Fruit fly (Drosophila melanogaster) whole organism, wandering third instar larva: ENCODE results near the gene RagA-B.

Experiments used
- Abd-B ChIP-seq: fragments of >200 bp; optimal IDR thresholded peaks from 2 replicates; lab custom pipeline; 2017; ENCODE audit warnings: missing biosample characterization, missing genetic modification characterization
- CG9705 ChIP-seq: fragments of 200-800 bp; sonication (Bioruptor generic); optimal IDR thresholded peaks from 2 replicates; lab custom pipeline; 2018; ENCODE audit warnings: missing biosample characterization, mild to moderate bottlenecking, missing genetic modification characterization
- Dfd ChIP-seq: fragments of >200 bp; optimal IDR thresholded peaks from 2 replicates; lab custom pipeline; 2017; ENCODE audit warnings: missing biosample characterization, missing genetic modification characterization
- GATAd ChIP-seq: sonication (Bioruptor generic); optimal IDR thresholded peaks from 2 replicates; lab custom pipeline; 2016; ENCODE audit warnings: missing biosample characterization, missing genetic modification characterization
- HLH106 ChIP-seq: fragments of 200-800 bp; optimal IDR thresholded peaks from 3 replicates; lab custom pipeline; 2019; ENCODE audit warnings: missing biosample characterization, mild to moderate bottlenecking, missing genetic modification characterization, moderate library complexity
- Hnf4 ChIP-seq: fragments of 200-800 bp; sonication (Bioruptor generic); optimal IDR thresholded peaks from 2 replicates; lab custom pipeline; 2016; ENCODE audit warnings: missing biosample characterization, mild to moderate bottlenecking, missing genetic modification characterization
- Hr78 ChIP-seq: fragments of >200 bp; optimal IDR thresholded peaks from 2 replicates; lab custom pipeline; 2017; ENCODE audit warnings: missing biosample characterization, missing genetic modification characterization
- Hr83 ChIP-seq: fragments of 200-300 bp; sonication (Bioruptor generic); optimal IDR thresholded peaks from 2 replicates; lab custom pipeline; 2016; ENCODE audit warnings: missing biosample characterization, mild to moderate bottlenecking, missing genetic modification characterization, moderate library complexity; ENCODE audit not compliant: poor library complexity, severe bottlenecking
- Jra ChIP-seq: sonication (Bioruptor generic); optimal IDR thresholded peaks from 2 replicates; lab custom pipeline; 2016; ENCODE audit warnings: missing biosample characterization, missing genetic modification characterization
- Mio ChIP-seq: sonication (Bioruptor generic); optimal IDR thresholded peaks from 2 replicates; lab custom pipeline; 2016; ENCODE audit warnings: missing biosample characterization, missing genetic modification characterization
- N ChIP-seq: fragments of >200 bp; optimal IDR thresholded peaks from 2 replicates; lab custom pipeline; 2018; ENCODE audit warnings: missing biosample characterization, missing external identifiers, missing genetic modification characterization
- OdsH ChIP-seq: fragments of 200-800 bp; sonication (Bioruptor generic); optimal IDR thresholded peaks from 2 replicates; lab custom pipeline; 2016; ENCODE audit warnings: missing biosample characterization, mild to moderate bottlenecking, missing genetic modification characterization
- Rel ChIP-seq, 2 experiments: fragments of 200-800 bp; sonication (Bioruptor generic) in 1 of 2; optimal IDR thresholded peaks; 2 replicates in 1 of 2; 3 replicates in 1 of 2; lab custom pipeline; 2016 to 2019; ENCODE audit warnings: mild to moderate bottlenecking in 2 of 2, missing biosample characterization in 2 of 2, missing genetic modification characterization in 2 of 2, moderate library complexity in 1 of 2
- Vsx2 ChIP-seq: fragments of 200-300, 225-300 bp; sonication (Bioruptor generic); optimal IDR thresholded peaks from 2 replicates; lab custom pipeline; 2018; ENCODE audit warnings: missing biosample characterization, missing genetic modification characterization; ENCODE audit not compliant: partially characterized antibody
- br ChIP-seq: fragments of 200-800 bp; sonication (Bioruptor generic); optimal IDR thresholded peaks from 2 replicates; lab custom pipeline; 2016; ENCODE audit warnings: missing biosample characterization, missing genetic modification characterization
- brk ChIP-seq: fragments of 200-800 bp; sonication (Bioruptor generic); optimal IDR thresholded peaks from 2 replicates; lab custom pipeline; 2016; ENCODE audit warnings: missing biosample characterization, mild to moderate bottlenecking, missing genetic modification characterization
- dl ChIP-seq, 2 experiments: fragments of 175-275, 200-275 bp in 1 of 2; fragments of 200-275 bp in 1 of 2; sonication (Bioruptor generic); optimal IDR thresholded peaks; lab custom pipeline; 2018; ENCODE audit warnings: mild to moderate bottlenecking in 2 of 2, missing biosample characterization in 2 of 2, missing genetic modification characterization in 2 of 2, moderate library complexity in 2 of 2; ENCODE audit not compliant: partially characterized antibody in 2 of 2, insufficient read depth in 1 of 2
- ey ChIP-seq: fragments of 200-800 bp; sonication (Bioruptor generic); optimal IDR thresholded peaks from 2 replicates; lab custom pipeline; 2016; ENCODE audit warnings: missing biosample characterization, missing genetic modification characterization
- foxo ChIP-seq, 2 experiments: fragments of 200-800 bp; sonication (Bioruptor generic); optimal IDR thresholded peaks; 2 replicates in 1 of 2; 3 replicates in 1 of 2; lab custom pipeline; 2016 to 2017; ENCODE audit warnings: missing biosample characterization in 2 of 2, missing genetic modification characterization in 2 of 2
- fru ChIP-seq: fragments of 200-800 bp; sonication (Bioruptor generic); optimal IDR thresholded peaks from 3 replicates; lab custom pipeline; 2016; ENCODE audit warnings: missing biosample characterization, mild to moderate bottlenecking, missing genetic modification characterization
- h ChIP-seq: fragments of 200-800 bp; sonication (Bioruptor generic); optimal IDR thresholded peaks from 3 replicates; lab custom pipeline; 2016; ENCODE audit warnings: missing biosample characterization, mild to moderate bottlenecking, missing genetic modification characterization
- jim ChIP-seq: fragments of 175-275, 200-325 bp; sonication (Bioruptor generic); optimal IDR thresholded peaks from 2 replicates; lab custom pipeline; 2016; ENCODE audit warnings: missing biosample characterization, mild to moderate bottlenecking, missing genetic modification characterization
- lola ChIP-seq: fragments of >200 bp; optimal IDR thresholded peaks from 2 replicates; lab custom pipeline; 2017; ENCODE audit warnings: missing biosample characterization, missing genetic modification characterization
- psq ChIP-seq: fragments of 200-800 bp; sonication (Bioruptor generic); optimal IDR thresholded peaks from 3 replicates; lab custom pipeline; 2017; ENCODE audit warnings: missing biosample characterization, mild to moderate bottlenecking, missing genetic modification characterization, moderate library complexity
- rgr ChIP-seq: fragments of 200-800 bp; sonication (Bioruptor generic); optimal IDR thresholded peaks from 3 replicates; lab custom pipeline; 2016; ENCODE audit warnings: missing biosample characterization, mild to moderate bottlenecking, missing genetic modification characterization
- tai ChIP-seq: sonication (Bioruptor generic); optimal IDR thresholded peaks from 2 replicates; lab custom pipeline; 2016; ENCODE audit warnings: missing biosample characterization, missing genetic modification characterization
- usp ChIP-seq: fragments of >200 bp; optimal IDR thresholded peaks from 2 replicates; lab custom pipeline; 2017; ENCODE audit warnings: missing biosample characterization, missing genetic modification characterization
- woc ChIP-seq: sonication (Bioruptor generic); optimal IDR thresholded peaks from 2 replicates; lab custom pipeline; 2016; ENCODE audit warnings: missing biosample characterization, mild to moderate bottlenecking, missing genetic modification characterization

RagA-B gene

dm6 chr3R:9030750-9031128 lies 46.6 kb upstream of the RagA-B start:
- TF ChIP-seq Rel (GFP tag; optimal IDR thresholded peaks at IDR 0.05; lab: Kevin White, UChicago) (no peak), Rel (tag; optimal IDR thresholded peaks at IDR 0.05; lab: Kevin White, UChicago) (no peak), CG9705 (GFP tag; lab: Kevin White, UChicago) (no peak), Hr83 (GFP tag; lab: Kevin White, UChicago) (no peak), HLH106 (tag; lab: Kevin White, UChicago) (no peak), Mio (no peak), fru (GFP tag; lab: Kevin White, UChicago) (no peak), br (no peak), brk (GFP tag; lab: Kevin White, UChicago) (no peak)

dm6 chr3R:9030006-9030749 lies 46.1 kb upstream of the RagA-B start:
- no peak for TF ChIP-seq CG9705 (GFP tag; lab: Kevin White, UChicago)
- TF ChIP-seq Mio, result no peak
- TF ChIP-seq usp, result no peak
- TF ChIP-seq Hnf4 (GFP tag; lab: Kevin White, UChicago), result no peak
- TF ChIP-seq N (GFP tag; lab: Kevin White, UChicago), result no peak
- no peak for TF ChIP-seq Hr83 (GFP tag; lab: Kevin White, UChicago)
- TF ChIP-seq Abd-B (GFP tag; lab: Kevin White, UChicago), result no peak
- TF ChIP-seq foxo (GFP tag; optimal IDR thresholded peaks at IDR 0.05; lab: Kevin White, UChicago), result no peak
- TF ChIP-seq jim (GFP tag; lab: Kevin White, UChicago), result no peak
- no peak for TF ChIP-seq tai (GFP tag; lab: Kevin White, UChicago)
- no peak for TF ChIP-seq HLH106 (tag; lab: Kevin White, UChicago)
- no peak for TF ChIP-seq dl (GFP tag; optimal IDR thresholded peaks at IDR 0.05; lab: Kevin White, UChicago; ENCODE audit: insufficient read depth in 1 of 2, partially characterized antibody in 2 of 2)
- TF ChIP-seq rgr (GFP tag; lab: Kevin White, UChicago), result no peak
- TF ChIP-seq Dfd (GFP tag; lab: Kevin White, UChicago), result no peak
- TF ChIP-seq lola (GFP tag; lab: Kevin White, UChicago), result no peak
- TF ChIP-seq Rel (GFP tag; optimal IDR thresholded peaks at IDR 0.05; lab: Kevin White, UChicago), result no peak
- TF ChIP-seq Rel (tag; optimal IDR thresholded peaks at IDR 0.05; lab: Kevin White, UChicago), result no peak
- no peak for TF ChIP-seq fru (GFP tag; lab: Kevin White, UChicago)
- TF ChIP-seq Vsx2, result no peak

dm6 chr3R:9029411-9029810 lies 45.3 kb upstream of the RagA-B start:
- no peak for TF ChIP-seq Rel (GFP tag; optimal IDR thresholded peaks at IDR 0.05; lab: Kevin White, UChicago)
- TF ChIP-seq Rel (tag; optimal IDR thresholded peaks at IDR 0.05; lab: Kevin White, UChicago), result peak; percentile 13
- TF ChIP-seq Hr78 (GFP tag; lab: Kevin White, UChicago), result no peak

- TF ChIP-seq h, result no peak
- TF ChIP-seq fru (GFP tag; lab: Kevin White, UChicago), result no peak
- no peak for TF ChIP-seq dl (GFP tag; optimal IDR thresholded peaks at IDR 0.05; lab: Kevin White, UChicago; ENCODE audit: insufficient read depth in 1 of 2, partially characterized antibody in 2 of 2)
- no peak for TF ChIP-seq Rel (GFP tag; optimal IDR thresholded peaks at IDR 0.05; lab: Kevin White, UChicago)
- no peak for TF ChIP-seq Rel (tag; optimal IDR thresholded peaks at IDR 0.05; lab: Kevin White, UChicago)
- no peak for TF ChIP-seq N (GFP tag; lab: Kevin White, UChicago)
- no peak for TF ChIP-seq Hnf4 (GFP tag; lab: Kevin White, UChicago)
Observed at dm6 chr3R:9028690-9029089, 44.6 kb upstream of the RagA-B start.

dm6 chr3R:9027082-9027481 lies 43.0 kb upstream of the RagA-B start:
- TF ChIP-seq lola (GFP tag; lab: Kevin White, UChicago), result no peak
- TF ChIP-seq psq (GFP tag; lab: Kevin White, UChicago), result no peak
- no peak for TF ChIP-seq CG9705 (GFP tag; lab: Kevin White, UChicago)
- no peak for TF ChIP-seq h
- TF ChIP-seq Mio, result no peak
- no peak for TF ChIP-seq GATAd (GFP tag; lab: Kevin White, UChicago)
- TF ChIP-seq tai (GFP tag; lab: Kevin White, UChicago), result no peak
- no peak for TF ChIP-seq ey (GFP tag; lab: Kevin White, UChicago)
- no peak for TF ChIP-seq OdsH
- no peak for TF ChIP-seq jim (GFP tag; lab: Kevin White, UChicago)
- TF ChIP-seq dl (GFP tag; optimal IDR thresholded peaks at IDR 0.05; lab: Kevin White, UChicago; ENCODE audit: insufficient read depth in 1 of 2, partially characterized antibody in 2 of 2), result no peak
- no peak for TF ChIP-seq woc (GFP tag; lab: Kevin White, UChicago)
- TF ChIP-seq Jra (GFP tag; lab: Kevin White, UChicago), result no peak
- TF ChIP-seq Hnf4 (GFP tag; lab: Kevin White, UChicago), result no peak
- TF ChIP-seq, all 38 proteins: peak for 0
